Fruit fly (Drosophila melanogaster) whole organism, embryonic: ENCODE data around the gene CG1965.

ENCODE experiments used
- CG12071 ChIP-seq: fragments of 200-800 bp; sonication (Bioruptor generic); optimal IDR thresholded peaks from 3 replicates; lab custom pipeline; 2018; ENCODE audit warnings: missing biosample characterization, mild to moderate bottlenecking, missing genetic modification characterization
- CG13775 ChIP-seq: fragments of 200-800 bp; sonication (Bioruptor generic); optimal IDR thresholded peaks from 3 replicates; lab custom pipeline; 2017; ENCODE audit warnings: missing biosample characterization, mild to moderate bottlenecking, missing genetic modification characterization
- CG15601 ChIP-seq: fragments of 200-800 bp; sonication (Bioruptor generic); optimal IDR thresholded peaks from 3 replicates; lab custom pipeline; 2019; ENCODE audit warnings: missing biosample characterization, mild to moderate bottlenecking, missing genetic modification characterization, moderate library complexity
- CG17186 ChIP-seq: fragments of 200-800 bp; sonication (Bioruptor generic); optimal IDR thresholded peaks from 3 replicates; lab custom pipeline; 2017; ENCODE audit warnings: missing biosample characterization, missing genetic modification reagents, missing genetic modification characterization
- CG18011 ChIP-seq: fragments of 200-800 bp; sonication (Bioruptor generic); optimal IDR thresholded peaks from 2 replicates; lab custom pipeline; 2017; ENCODE audit warnings: missing biosample characterization, missing genetic modification characterization, mild to moderate bottlenecking, moderate library complexity, missing genotype
- CG2199 ChIP-seq: fragments of 200-800 bp; sonication (Bioruptor generic); IDR thresholded peaks from 3 replicates; pipeline ENCODE4 v1.3.6; 2022; ENCODE audit warnings: missing biosample characterization, missing genetic modification characterization
- CG2202 ChIP-seq: fragments of 200-800 bp; sonication (Bioruptor generic); optimal IDR thresholded peaks from 2 replicates; lab custom pipeline; 2018; ENCODE audit warnings: missing biosample characterization, mild to moderate bottlenecking, missing genetic modification characterization
- CG30403 ChIP-seq: fragments of 200-800 bp; sonication (Bioruptor generic); optimal IDR thresholded peaks from 3 replicates; lab custom pipeline; 2016; ENCODE audit warnings: missing biosample characterization, missing genetic modification characterization
- CG31441 ChIP-seq: fragments of 200-800 bp; sonication (Bioruptor generic); IDR thresholded peaks from 2 replicates; pipeline ENCODE4 v1.3.6; 2022; ENCODE audit warnings: missing biosample characterization, missing genetic modification characterization
- CG32772 ChIP-seq: fragments of 200-800 bp; sonication (Bioruptor generic); IDR thresholded peaks from 2 replicates; pipeline ENCODE4 v1.3.6; 2022; ENCODE audit warnings: missing biosample characterization, missing genetic modification characterization
- CG34224 ChIP-seq: fragments of 200-800 bp; sonication (Bioruptor generic); IDR thresholded peaks from 3 replicates; pipeline ENCODE4 v1.3.6; 2022; ENCODE audit warnings: missing biosample characterization, missing genetic modification characterization; ENCODE audit not compliant: partially characterized antibody
- CG4282 ChIP-seq: fragments of 200-800 bp; sonication (Bioruptor generic); optimal IDR thresholded peaks from 2 replicates; lab custom pipeline; 2016; ENCODE audit warnings: missing biosample characterization, missing genetic modification characterization
- CG4360 ChIP-seq: fragments of 200-800 bp; sonication (Bioruptor generic); IDR thresholded peaks from 2 replicates; pipeline ENCODE4 v1.3.6; 2022; ENCODE audit warnings: missing biosample characterization, missing genetic modification characterization
- CG6654 ChIP-seq: fragments of 200-800 bp; sonication (Bioruptor generic); optimal IDR thresholded peaks from 2 replicates; lab custom pipeline; 2017; ENCODE audit warnings: missing biosample characterization, mild to moderate bottlenecking, missing genetic modification characterization
- CG8281 ChIP-seq: fragments of 200-800 bp; sonication (Bioruptor generic); optimal IDR thresholded peaks from 2 replicates; lab custom pipeline; 2018; ENCODE audit warnings: missing biosample characterization, mild to moderate bottlenecking, missing genetic modification characterization, moderate library complexity
- CG8388 ChIP-seq: fragments of 200-800 bp; sonication (Bioruptor generic); optimal IDR thresholded peaks from 2 replicates; lab custom pipeline; 2019; ENCODE audit warnings: missing biosample characterization, mild to moderate bottlenecking, missing genetic modification characterization, moderate library complexity
- CrebB ChIP-seq: fragments of 200-800 bp; sonication (Bioruptor generic); optimal IDR thresholded peaks from 3 replicates; lab custom pipeline; 2018; ENCODE audit warnings: missing biosample characterization, mild to moderate bottlenecking, missing genetic modification characterization
- D ChIP-seq, 2 experiments: fragments of 200-800 bp in 1 of 2; fragments of >200 bp in 1 of 2; sonication (Bioruptor generic) in 1 of 2; optimal IDR thresholded peaks; 2 replicates in 1 of 2; 3 replicates in 1 of 2; lab custom pipeline; 2017; ENCODE audit warnings: mild to moderate bottlenecking in 1 of 2, missing biosample characterization in 1 of 2, missing genetic modification characterization in 1 of 2, missing genetic modification reagents in 1 of 2
- Dll ChIP-seq: fragments of 200-800 bp; sonication (Bioruptor generic); IDR thresholded peaks from 4 replicates; pipeline ENCODE4 v1.3.6; 2022; ENCODE audit warnings: missing biosample characterization, missing genetic modification characterization; ENCODE audit not compliant: partially characterized antibody
- HHEX ChIP-seq: fragments of 200-800 bp; sonication (Bioruptor generic); optimal IDR thresholded peaks from 3 replicates; lab custom pipeline; 2017; ENCODE audit warnings: missing biosample characterization, mild to moderate bottlenecking, missing genetic modification characterization, missing genetic modification reagents
- Hey ChIP-seq: fragments of 200-800 bp; sonication (Bioruptor generic); optimal IDR thresholded peaks from 3 replicates; lab custom pipeline; 2018; ENCODE audit warnings: missing biosample characterization, mild to moderate bottlenecking, missing genetic modification characterization
- Hsf ChIP-seq: fragments of 200-800 bp; sonication (Bioruptor generic); optimal IDR thresholded peaks from 3 replicates; lab custom pipeline; 2016; ENCODE audit warnings: missing biosample characterization, missing genetic modification characterization
- Lpt ChIP-seq: fragments of >200 bp; optimal IDR thresholded peaks from 2 replicates; lab custom pipeline; 2018; ENCODE audit warnings: missing biosample characterization, missing genetic modification characterization
- Med ChIP-seq: fragments of 200-800 bp; sonication (Bioruptor generic); peaks from one replicate; lab custom pipeline; 2016; ENCODE audit warnings: missing biosample characterization, missing genetic modification characterization, mild to moderate bottlenecking, inconsistent platforms, moderate library complexity
- Poxn ChIP-seq: fragments of 200-800 bp; sonication (Bioruptor generic); IDR thresholded peaks from 2 replicates; pipeline ENCODE4 v1.3.6; 2022; ENCODE audit warnings: missing biosample characterization, missing genetic modification characterization
- Sry-β ChIP-seq: fragments of 200-800 bp; sonication (Bioruptor generic); optimal IDR thresholded peaks from 2 replicates; lab custom pipeline; 2018; ENCODE audit warnings: missing biosample characterization, mild to moderate bottlenecking, missing genetic modification characterization, moderate library complexity
- Sry-δ ChIP-seq: fragments of 200-800 bp; sonication (Bioruptor generic); optimal IDR thresholded peaks from 2 replicates; lab custom pipeline; 2016; ENCODE audit warnings: missing biosample characterization, missing genetic modification characterization
- Usf ChIP-seq: fragments of 200-800 bp; sonication (Bioruptor generic); optimal IDR thresholded peaks from 2 replicates; lab custom pipeline; 2017; ENCODE audit warnings: missing genotype, missing biosample characterization, missing genetic modification characterization
- az2 ChIP-seq: fragments of 200-800 bp; sonication (Bioruptor generic); optimal IDR thresholded peaks from 3 replicates; lab custom pipeline; 2016; ENCODE audit warnings: missing biosample characterization, missing genetic modification characterization
- cg ChIP-seq: fragments of 200-800 bp; sonication (Bioruptor generic); optimal IDR thresholded peaks from 3 replicates; lab custom pipeline; 2019; ENCODE audit warnings: missing biosample characterization, mild to moderate bottlenecking, missing genetic modification characterization, moderate library complexity
- chif ChIP-seq, 2 experiments: fragments of 200-800 bp; sonication (Bioruptor generic); optimal IDR thresholded peaks; 3 replicates each; lab custom pipeline; 2016; ENCODE audit warnings: missing biosample characterization in 2 of 2, missing genetic modification characterization in 2 of 2
- chinmo ChIP-seq: fragments of 200-800 bp; sonication (Bioruptor generic); IDR thresholded peaks from 4 replicates; pipeline ENCODE4 v1.3.6; 2022; ENCODE audit warnings: missing biosample characterization, missing genetic modification characterization; ENCODE audit not compliant: partially characterized antibody
- ci ChIP-seq: fragments of 200-800 bp; sonication (Bioruptor generic); IDR thresholded peaks from 3 replicates; pipeline ENCODE4 v1.3.6; 2022; ENCODE audit warnings: missing biosample characterization, missing genetic modification characterization
- corto ChIP-seq: fragments of 200-800 bp; sonication (Bioruptor generic); optimal IDR thresholded peaks from 2 replicates; lab custom pipeline; 2016; ENCODE audit warnings: missing biosample characterization, mild to moderate bottlenecking, missing genetic modification characterization, moderate library complexity
- dmrt99B ChIP-seq: fragments of 200-800 bp; sonication (Bioruptor generic); optimal IDR thresholded peaks from 2 replicates; lab custom pipeline; 2018; ENCODE audit warnings: missing biosample characterization, mild to moderate bottlenecking, missing genetic modification characterization, moderate library complexity
- fd3F ChIP-seq: fragments of 200-800 bp; sonication (Bioruptor generic); optimal IDR thresholded peaks from 2 replicates; lab custom pipeline; 2018; ENCODE audit warnings: missing biosample characterization, mild to moderate bottlenecking, missing genetic modification characterization, moderate library complexity
- gcm ChIP-seq: fragments of 200-800 bp; sonication (Bioruptor generic); optimal IDR thresholded peaks from 2 replicates; lab custom pipeline; 2019; ENCODE audit warnings: missing biosample characterization, mild to moderate bottlenecking, missing genetic modification characterization, moderate library complexity
- kni ChIP-seq: fragments of 200-800 bp; sonication (Bioruptor generic); optimal IDR thresholded peaks from 3 replicates; lab custom pipeline; 2017; ENCODE audit warnings: mild to moderate bottlenecking, missing biosample characterization, missing genetic modification reagents, missing genetic modification characterization
- lola ChIP-seq, 3 experiments: fragments of >200 bp in 2 of 3; fragments of 200-800 bp in 1 of 3; sonication (Bioruptor generic) in 1 of 3; optimal IDR thresholded peaks; 2 replicates each; lab custom pipeline; 2017 to 2019; ENCODE audit warnings: missing biosample characterization in 3 of 3, missing genetic modification characterization in 3 of 3, mild to moderate bottlenecking in 1 of 3, moderate library complexity in 1 of 3
- nau ChIP-seq: fragments of 200-800 bp; sonication (Bioruptor generic); optimal IDR thresholded peaks from 3 replicates; lab custom pipeline; 2017; ENCODE audit warnings: missing biosample characterization, mild to moderate bottlenecking, missing genetic modification characterization, missing genetic modification reagents
- nerfin-1 ChIP-seq: fragments of 200-800 bp; sonication (Bioruptor generic); optimal IDR thresholded peaks from 3 replicates; lab custom pipeline; 2019; ENCODE audit warnings: missing biosample characterization, mild to moderate bottlenecking, missing genetic modification characterization, moderate library complexity
- otp ChIP-seq: fragments of 200-800 bp; sonication (Bioruptor generic); IDR thresholded peaks from 3 replicates; pipeline ENCODE4, ENCODE4 v1.3.6; 2022; ENCODE audit warnings: missing biosample characterization, missing genetic modification characterization
- pan ChIP-seq, 4 experiments: fragments of >200 bp in 3 of 4; fragments of 200-800 bp in 1 of 4; sonication (Bioruptor generic) in 1 of 4; optimal IDR thresholded peaks in 3 of 4; IDR thresholded peaks in 1 of 4; 2 replicates each; pipeline versions ENCODE4 v1.3.6 to Lab custom; 2017 to 2022; ENCODE audit warnings: missing biosample characterization in 2 of 4, missing genetic modification characterization in 2 of 4, mixed read lengths in 1 of 4
- pros ChIP-seq: fragments of 200-800 bp; sonication (Bioruptor generic); optimal IDR thresholded peaks from 3 replicates; lab custom pipeline; 2019; ENCODE audit warnings: missing biosample characterization, mild to moderate bottlenecking, missing genetic modification characterization, moderate library complexity
- repo ChIP-seq: fragments of 200-800 bp; sonication (Bioruptor generic); optimal IDR thresholded peaks from 2 replicates; lab custom pipeline; 2016; ENCODE audit warnings: missing biosample characterization, missing genetic modification characterization
- sna ChIP-seq: fragments of 200-800 bp; sonication (Bioruptor generic); IDR thresholded peaks from 2 replicates; pipeline ENCODE4 v1.3.6; 2022; ENCODE audit warnings: missing biosample characterization, missing genetic modification characterization; ENCODE audit not compliant: partially characterized antibody
- z ChIP-seq: fragments of 200-800 bp; sonication (Bioruptor generic); IDR thresholded peaks from 3 replicates; pipeline ENCODE4 v1.3.6; 2022; ENCODE audit warnings: missing biosample characterization, missing genetic modification characterization
- zen ChIP-seq: fragments of 200-800 bp; sonication (Bioruptor generic); optimal IDR thresholded peaks from 3 replicates; lab custom pipeline; 2018; ENCODE audit warnings: missing biosample characterization, mild to moderate bottlenecking, missing genetic modification characterization, moderate library complexity

CG1965 gene

dm6 chr3R:7109760-7110303 lies 42.6 kb downstream of the CG1965 start (continued):
- TF ChIP-seq Med (no peak), gcm (peak; percentile 54), pan (optimal IDR thresholded peaks at IDR 0.05; lab: Kevin White, UChicago) (no peak), pan (GFP tag; optimal IDR thresholded peaks at IDR 0.05 in 1 of 2, IDR thresholded peaks at IDR 0.05 in 1 of 2) (no peak), CG34224 (no peak), CG17186 (no peak), CrebB (no peak), z (GFP tag; lab: Robert Waterston, UW) (peak; percentile 61; the same call in 1 of the 3 replicates), sna (GFP tag; lab: Robert Waterston, UW) (peak; percentile 30; the same call in 1 of the 2 replicates), CG6654 (GFP tag; lab: Kevin White, UChicago) (no peak), chif (GFP tag; optimal IDR thresholded peaks at IDR 0.05; lab: Kevin White, UChicago) (no peak), dmrt99B (tag; lab: Kevin White, UChicago) (no peak), lola (GFP tag; optimal IDR thresholded peaks at IDR 0.05; lab: Kevin White, UChicago) (no peak), HHEX (no peak), cg (GFP tag; lab: Kevin White, UChicago) (peak; percentile 83), az2 (GFP tag; lab: Kevin White, UChicago) (no peak), CG31441 (GFP tag; lab: Robert Waterston, UW) (no peak), Hsf (no peak), CG4282 (GFP tag; lab: Kevin White, UChicago) (no peak), Hey (tag; lab: Kevin White, UChicago) (no peak), CG30403 (GFP tag; lab: Kevin White, UChicago) (no peak), corto (GFP tag; lab: Kevin White, UChicago) (no peak), nerfin-1 (tag; lab: Kevin White, UChicago) (peak; percentile 22), Lpt (GFP tag; lab: Kevin White, UChicago) (no peak), Sry-β (GFP tag; lab: Kevin White, UChicago) (no peak), Dll (GFP tag; lab: Robert Waterston, UW) (0 out of 4 replicates have a peak, but pooled peaks have one; percentile 20), CG2199 (no peak; the same call in 2 of the 3 replicates), CG32772 (no peak), nau (no peak), pros (GFP tag; lab: Kevin White, UChicago) (peak; percentile 78), repo (GFP tag; lab: Kevin White, UChicago) (no peak), CG8388 (no peak), kni (peak; percentile 71), otp (no peak), Usf (GFP tag; lab: Kevin White, UChicago) (no peak), CG18011 (GFP tag; lab: Kevin White, UChicago) (no peak), CG12071 (GFP tag; lab: Kevin White, UChicago) (no peak), Poxn (no peak), CG8281 (tag; lab: Kevin White, UChicago) (no peak), fd3F (GFP tag; lab: Kevin White, UChicago) (no peak), zen (peak; percentile 43), CG13775 (GFP tag; lab: Kevin White, UChicago) (no peak), chinmo (GFP tag; lab: Robert Waterston, UW) (peak; percentile 78; the same call in 1 of the 4 replicates), CG2202 (tag; lab: Kevin White, UChicago) (no peak), ci (GFP tag; lab: Robert Waterston, UW) (peak; percentile 51; the same call in 2 of the 3 replicates), CG4360 (GFP tag; lab: Robert Waterston, UW) (peak; percentile 96), D (optimal IDR thresholded peaks at IDR 0.05; lab: Kevin White, UChicago) (peak; percentile 72), D (GFP tag; optimal IDR thresholded peaks at IDR 0.05; lab: Kevin White, UChicago) (no peak), CG15601 (no peak), Sry-δ (no peak)
